Worm (Caenorhabditis elegans) whole organism, L2 larva: Measurements from ENCODE around the gene dpy-10.

ENCODE experiments used
- alr-1 ChIP-seq: fragments of 150-350 bp; optimal IDR thresholded peaks from 2 replicates; lab custom pipeline; 2014; ENCODE audit warnings: missing biosample characterization, missing genetic modification characterization
- egl-27 ChIP-seq: sonication (generic microtip); optimal IDR thresholded peaks from 3 replicates; lab custom pipeline; 2017; ENCODE audit warnings: missing biosample characterization, missing genetic modification reagents, missing genetic modification characterization
- lin-39 ChIP-seq: fragments of 150-350 bp; optimal IDR thresholded peaks from 2 replicates; lab custom pipeline; 2014; ENCODE audit warnings: missing biosample characterization, missing genetic modification reagents, missing genetic modification characterization
- nhr-12 ChIP-seq: fragments of 150-350 bp; optimal IDR thresholded peaks from 2 replicates; lab custom pipeline; 2014; ENCODE audit warnings: missing biosample characterization, missing genetic modification characterization
- unc-55 ChIP-seq: fragments of 150-350 bp; sonication (generic microtip); optimal IDR thresholded peaks from 3 replicates; lab custom pipeline; 2014; ENCODE audit warnings: missing biosample characterization, missing genetic modification reagents, missing genetic modification characterization

DNA sequence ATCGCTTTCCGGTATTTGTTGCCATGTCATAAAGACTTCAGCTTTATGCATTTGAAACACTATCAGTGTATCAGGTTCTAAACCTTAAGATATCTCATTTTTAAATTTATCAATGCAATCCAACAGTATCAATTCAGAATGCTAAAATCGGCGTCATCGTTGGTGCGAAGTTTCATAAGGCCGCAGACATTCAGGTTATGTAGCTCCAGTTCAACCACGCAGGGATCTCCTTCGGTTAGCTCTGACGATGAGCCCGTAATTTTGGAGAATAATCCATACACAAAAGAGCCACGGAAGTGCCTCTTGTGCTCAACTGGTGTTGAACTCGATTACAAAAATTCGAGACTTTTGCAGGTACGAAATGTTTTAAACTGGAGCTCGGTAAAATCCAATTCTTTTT is 24.0 kb upstream of the dpy-10 start, which contains the start of gene mrps-18.C:
- TF ChIP-seq nhr-12 (tag; lab: Kevin White, UChicago): no peak
- TF ChIP-seq unc-55 (GFP tag; lab: Kevin White, UChicago): no peak
- no peak for TF ChIP-seq lin-39 (tag; lab: Kevin White, UChicago)
- no peak for TF ChIP-seq alr-1 (tag; lab: Kevin White, UChicago)
- no peak for TF ChIP-seq egl-27 (tag; lab: Kevin White, UChicago)
